Fruit fly (Drosophila melanogaster) ovary, adult (tissue): Measurements from ENCODE around the gene CG6843.

ENCODE experiments used
- CG17801 ChIP-seq: fragments of 200-800 bp; optimal IDR thresholded peaks from 2 replicates; lab custom pipeline; 2019; ENCODE audit warnings: missing biosample characterization, mild to moderate bottlenecking, missing genetic modification characterization, moderate library complexity; ENCODE audit not compliant: partially characterized antibody

Gene CG6843

DNA sequence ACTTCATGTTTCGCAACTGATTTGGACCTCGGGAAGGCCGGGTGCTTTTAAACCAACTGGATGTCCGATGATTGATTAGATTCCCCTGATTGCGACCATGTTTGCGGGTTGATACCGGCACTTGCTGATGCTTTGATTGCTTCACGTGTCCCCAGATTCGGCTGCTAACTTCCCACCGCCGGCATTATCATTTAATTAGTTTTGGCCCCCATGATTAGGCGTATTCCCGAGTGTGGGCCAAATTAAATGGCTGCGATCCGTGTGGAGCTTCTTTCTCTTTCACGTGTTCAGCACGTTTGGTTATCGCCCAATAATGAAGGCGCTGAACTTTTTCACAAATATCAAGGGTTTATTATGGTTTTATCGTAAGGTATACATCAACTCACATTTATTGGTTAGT is 20.7 kb downstream of the CG6843 start, which contains the start of gene CG3819:
CG3819 (minus strand) TSS at position 23 of the 400 bp plus-strand sequence.
- no peak for TF ChIP-seq CG17801 (GFP tag; lab: Kevin White, UChicago)

DNA sequence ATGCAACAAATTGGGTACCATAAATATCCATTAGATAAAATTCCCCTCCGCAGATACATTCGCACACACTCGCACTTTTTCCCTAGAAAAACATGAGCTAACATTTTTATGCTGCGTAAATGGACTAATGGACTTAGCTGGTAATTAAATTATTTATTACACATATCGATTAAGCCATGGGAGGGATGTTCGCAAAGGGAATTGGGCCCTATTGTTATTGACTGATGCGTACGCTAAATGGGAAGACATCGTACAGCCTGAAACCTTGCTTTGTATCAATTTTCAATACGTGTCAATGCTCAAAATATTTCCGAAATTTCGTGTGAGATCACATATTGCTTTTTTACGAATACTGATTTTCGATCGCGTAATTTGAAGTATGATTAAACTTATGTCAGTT is 23.4 kb downstream of the CG6843 start, which contains the start of gene CG43049:
CG43049 (plus strand) TSS at position 301 of the 400 bp plus-strand sequence.
- no peak for TF ChIP-seq CG17801 (GFP tag; lab: Kevin White, UChicago)

DNA sequence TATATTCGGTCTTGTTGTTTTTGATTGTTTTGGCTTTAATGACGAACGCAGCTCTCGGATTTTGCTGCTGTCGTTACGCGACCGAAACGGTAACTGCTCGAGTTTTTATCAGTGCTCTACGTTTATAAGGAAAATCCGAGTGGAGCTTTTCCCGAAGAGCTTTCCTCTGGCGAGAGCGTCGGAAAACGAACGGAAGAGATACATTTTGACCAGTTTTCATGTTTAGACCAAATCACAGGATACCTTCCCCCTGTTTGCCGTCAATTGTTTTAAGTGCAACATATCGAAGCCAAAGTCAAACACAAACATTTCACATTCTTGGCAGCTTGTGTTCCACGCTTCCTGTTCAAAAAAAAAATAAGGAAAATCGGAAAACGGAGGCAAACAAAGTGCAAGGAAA is 44.5 kb downstream of the CG6843 start, which contains the start of gene CG32204:
CG32204 (minus strand) TSS at position 101 of the 400 bp plus-strand sequence.
- TF ChIP-seq CG17801 (GFP tag; lab: Kevin White, UChicago) = no peak

DNA sequence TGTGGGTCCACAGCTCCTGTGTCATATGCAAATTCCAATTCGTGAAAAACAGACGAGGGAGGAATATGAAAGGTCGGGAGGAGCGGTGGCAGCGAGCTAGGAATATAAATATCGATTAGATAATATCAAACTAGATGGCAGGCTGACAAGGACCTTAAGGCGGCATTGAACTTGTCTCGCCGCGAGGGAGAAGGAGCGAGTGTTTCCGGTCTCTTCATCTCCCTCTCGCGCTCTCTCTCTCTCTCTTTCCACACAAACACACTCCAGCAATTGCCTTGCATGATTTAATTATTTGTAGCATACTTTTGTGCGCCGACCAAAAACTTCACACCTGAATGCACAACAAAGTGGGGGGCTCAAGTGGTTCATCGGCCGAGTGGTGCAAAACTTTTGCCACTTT is 45.6 kb downstream of the CG6843 start:
- TF ChIP-seq CG17801 (GFP tag; lab: Kevin White, UChicago) = no peak

DNA sequence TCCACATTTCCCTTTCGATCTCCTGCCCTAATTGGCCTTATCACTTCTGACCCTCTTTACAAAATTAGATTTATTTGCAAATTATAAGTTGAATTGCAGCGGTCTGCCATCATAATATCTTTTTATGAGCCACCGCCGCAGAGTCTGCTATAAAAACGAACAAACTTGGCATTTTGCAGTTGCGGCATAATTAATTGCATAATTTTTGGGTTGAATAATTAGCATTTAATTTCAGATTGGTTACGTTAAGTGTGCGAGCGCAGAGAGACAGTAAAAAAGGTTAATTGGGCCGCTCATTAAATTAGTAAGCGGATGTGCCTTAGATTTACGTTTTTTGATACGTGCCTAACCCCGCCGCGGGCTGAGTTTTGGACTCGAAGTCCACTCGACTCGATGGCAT is 47.7 kb downstream of the CG6843 start:
- TF ChIP-seq CG17801 (GFP tag; lab: Kevin White, UChicago) = no peak

DNA sequence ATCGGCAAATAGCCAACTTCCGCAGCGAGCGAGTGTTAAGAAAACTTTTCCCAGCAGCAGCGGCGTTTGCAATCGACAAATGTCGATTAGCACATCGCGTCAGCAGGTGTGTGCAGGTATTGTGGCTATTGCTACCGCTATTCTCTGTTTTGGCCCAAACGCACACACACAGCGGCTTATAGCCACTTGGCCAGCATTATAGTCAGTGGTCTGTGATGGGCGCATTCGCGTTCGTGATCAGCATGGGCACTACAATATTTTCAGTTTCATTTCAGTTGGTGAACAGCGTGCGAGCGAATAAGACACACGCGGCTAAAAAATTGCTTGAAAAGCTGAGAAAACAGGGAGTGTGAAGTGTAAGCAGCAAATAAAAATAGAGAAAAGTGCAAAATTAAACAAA is 49.0 kb downstream of the CG6843 start, which contains the start of gene CG6836:
CG6836 (plus strand) TSS at position 271 of the 400 bp plus-strand sequence.
- TF ChIP-seq CG17801 (GFP tag; lab: Kevin White, UChicago) = no peak

DNA sequence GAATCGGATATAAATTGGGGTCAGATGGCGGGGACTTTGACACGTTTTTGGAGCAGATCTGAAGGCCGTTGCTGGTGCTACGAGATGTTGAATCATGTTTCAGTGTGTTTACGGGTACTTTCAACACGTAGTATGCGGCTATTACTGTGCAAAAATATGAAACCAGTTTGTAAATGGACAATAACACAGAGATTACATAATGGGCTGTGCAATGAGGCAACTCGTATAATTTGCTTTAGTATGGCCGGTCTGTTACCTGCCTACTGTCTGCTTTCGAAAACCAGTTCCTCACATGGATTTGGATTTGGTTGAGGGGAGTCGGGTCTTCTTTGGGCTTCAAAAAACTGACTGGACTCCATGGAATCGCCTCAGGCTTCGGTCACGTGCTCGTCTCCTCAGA is 51.0 kb downstream of the CG6843 start:
- no peak for TF ChIP-seq CG17801 (GFP tag; lab: Kevin White, UChicago)
